Fruit fly (Drosophila melanogaster): ENCODE results near the gene Gga.

Gene Gga

dm6 chrX:9615471-9615870 is 14.6 kb downstream of the Gga start:
- TF ChIP-seq CG14655 (GFP tag; optimal IDR thresholded peaks at IDR 0.05) (no peak), CG12605 (GFP tag; IDR thresholded peaks at IDR 0.05) (no peak), Snoo (tag; optimal IDR thresholded peaks at IDR 0.05) (peak; percentile 5)

- TF ChIP-seq D1 (tag; optimal IDR thresholded peaks at IDR 0.05) (no peak), CG4496 (GFP tag; IDR thresholded peaks at IDR 0.05) (no peak)
Measured at dm6 chrX:9617598-9618076, 16.8 kb downstream of the Gga start.

- TF ChIP-seq CG12605 (GFP tag; IDR thresholded peaks at IDR 0.05) (no peak), CG8159 (tag; optimal IDR thresholded peaks at IDR 0.05) (no peak), Pif1A (GFP tag; optimal IDR thresholded peaks at IDR 0.05) (peak; percentile 8), gl (tag; optimal IDR thresholded peaks at IDR 0.05) (no peak), D1 (tag; optimal IDR thresholded peaks at IDR 0.05) (no peak)
Measured at dm6 chrX:9636835-9637234, 36.0 kb downstream of the Gga start.

DNA sequence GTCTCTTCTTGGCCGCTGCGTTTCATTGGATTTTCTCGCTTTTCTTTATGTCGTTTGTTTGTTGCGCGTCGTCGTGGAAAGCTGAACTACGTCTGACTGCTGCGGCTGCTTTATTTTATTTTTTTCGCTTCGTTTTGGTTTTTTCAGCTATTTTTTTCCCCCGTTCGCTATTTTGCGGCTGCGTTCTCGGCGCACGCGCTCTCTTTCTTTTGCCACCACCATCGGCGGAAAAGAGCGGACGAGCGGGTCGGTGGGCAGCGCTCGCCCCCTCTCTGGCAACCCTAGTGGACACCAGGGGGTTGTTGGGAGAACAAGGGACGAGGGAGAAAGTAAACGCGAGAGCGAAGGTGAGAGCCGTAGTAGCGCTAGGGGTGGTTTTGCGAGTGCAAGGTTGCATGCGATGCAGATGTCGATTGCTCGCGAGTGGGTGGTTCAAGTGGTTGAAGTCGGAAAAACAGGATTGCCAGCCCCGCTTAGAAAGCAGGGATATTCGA is 38.1 kb downstream of the Gga start:
- TF ChIP-seq Pif1B (GFP tag; optimal IDR thresholded peaks at IDR 0.05) (no peak), CG8301 (tag; optimal IDR thresholded peaks at IDR 0.05) (no peak), gl (tag; optimal IDR thresholded peaks at IDR 0.05) (no peak), Snoo (tag; optimal IDR thresholded peaks at IDR 0.05) (no peak), D1 (tag; optimal IDR thresholded peaks at IDR 0.05) (no peak), CG32121 (GFP tag; IDR thresholded peaks at IDR 0.05) (peak; percentile 29; the same call in 1 of the 2 replicates), CG14655 (GFP tag; optimal IDR thresholded peaks at IDR 0.05) (peak; percentile 41), CG4496 (GFP tag; IDR thresholded peaks at IDR 0.05) (no peak; the same call in 2 of the 3 replicates), Pif1A (GFP tag; optimal IDR thresholded peaks at IDR 0.05) (no peak), rn (GFP tag; IDR thresholded peaks at IDR 0.05) (no peak), CG13204 (GFP tag; optimal IDR thresholded peaks at IDR 0.05) (no peak), CG8159 (tag; optimal IDR thresholded peaks at IDR 0.05) (no peak), Ets98B (GFP tag; IDR thresholded peaks at IDR 0.05) (peak; percentile 21; the same call in 1 of the 2 replicates), CG10348 (GFP tag; IDR thresholded peaks at IDR 0.05) (no peak), CG17806 (tag; optimal IDR thresholded peaks at IDR 0.05) (no peak), CG15710 (tag; optimal IDR thresholded peaks at IDR 0.05) (no peak), CG9948 (tag; optimal IDR thresholded peaks at IDR 0.05) (no peak), CG34367 (tag; optimal IDR thresholded peaks at IDR 0.05) (no peak), CG12605 (GFP tag; IDR thresholded peaks at IDR 0.05) (peak; percentile 47), fd96Ca (GFP tag; IDR thresholded peaks at IDR 0.05) (peak; percentile 43; the same call in 1 of the 3 replicates), EcR (GFP tag; optimal IDR thresholded peaks at IDR 0.05) (no peak)

dm6 chrX:9640690-9641149 is 39.9 kb downstream of the Gga start:
- TF ChIP-seq fd96Ca (GFP tag; IDR thresholded peaks at IDR 0.05), result peak; percentile 92
- peak; percentile 89 for TF ChIP-seq CG15710 (tag; optimal IDR thresholded peaks at IDR 0.05)
- TF ChIP-seq CG12605 (GFP tag; IDR thresholded peaks at IDR 0.05), result peak; percentile 95
- peak; percentile 75 for TF ChIP-seq rn (GFP tag; IDR thresholded peaks at IDR 0.05)
- TF ChIP-seq Ets98B (GFP tag; IDR thresholded peaks at IDR 0.05), result peak; percentile 97
- TF ChIP-seq Pif1A (GFP tag; optimal IDR thresholded peaks at IDR 0.05), result peak; percentile 93
- peak; percentile 72 for TF ChIP-seq CG9948 (tag; optimal IDR thresholded peaks at IDR 0.05)
- peak; percentile 91 for TF ChIP-seq Pif1B (GFP tag; optimal IDR thresholded peaks at IDR 0.05)
- peak; percentile 89 for TF ChIP-seq CG8159 (tag; optimal IDR thresholded peaks at IDR 0.05)
- peak; percentile 18 for TF ChIP-seq D1 (tag; optimal IDR thresholded peaks at IDR 0.05)
- peak; percentile 86 for TF ChIP-seq CG14655 (GFP tag; optimal IDR thresholded peaks at IDR 0.05)
- TF ChIP-seq CG10348 (GFP tag; IDR thresholded peaks at IDR 0.05), result peak; percentile 56; the same call in 1 of the 2 replicates
- TF ChIP-seq CG8301 (tag; optimal IDR thresholded peaks at IDR 0.05), result peak; percentile 89
- TF ChIP-seq CG13204 (GFP tag; optimal IDR thresholded peaks at IDR 0.05), result peak; percentile 65
- TF ChIP-seq CG17806 (tag; optimal IDR thresholded peaks at IDR 0.05), result peak; percentile 80
- TF ChIP-seq CG32121 (GFP tag; IDR thresholded peaks at IDR 0.05), result peak; percentile 96
- TF ChIP-seq gl (tag; optimal IDR thresholded peaks at IDR 0.05), result peak; percentile 77
- peak; percentile 86 for TF ChIP-seq CG34367 (tag; optimal IDR thresholded peaks at IDR 0.05)
- TF ChIP-seq EcR (GFP tag; optimal IDR thresholded peaks at IDR 0.05), result peak; percentile 32
- TF ChIP-seq CG4496 (GFP tag; IDR thresholded peaks at IDR 0.05), result peak; percentile 97
- peak; percentile 92 for TF ChIP-seq Snoo (tag; optimal IDR thresholded peaks at IDR 0.05)

DNA sequence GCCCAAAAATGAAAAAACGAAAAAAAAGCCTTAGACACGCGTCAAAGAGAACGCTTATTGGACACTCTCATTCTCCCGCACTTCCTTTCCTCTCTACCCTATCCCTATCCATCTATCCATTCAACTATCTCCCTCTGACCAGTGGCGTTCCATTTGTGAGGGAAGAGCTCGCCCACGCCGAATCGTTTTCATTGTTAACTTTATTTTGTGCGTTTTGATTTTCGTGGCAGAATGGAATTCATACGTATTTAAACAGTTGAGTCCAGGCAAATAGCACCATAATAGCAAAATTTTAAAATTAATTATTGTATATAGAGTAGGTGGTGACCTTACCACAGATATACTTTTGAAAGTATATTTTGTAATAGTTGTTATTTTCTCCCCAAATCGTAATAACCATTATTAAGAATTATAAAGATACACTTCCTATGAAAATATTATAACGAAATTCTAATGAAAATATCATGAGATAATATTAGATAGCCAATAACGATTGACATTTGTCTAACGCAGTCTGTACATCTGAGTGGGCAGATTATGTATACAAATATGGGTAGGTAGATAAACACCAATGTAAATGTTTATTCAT is 40.4 kb downstream of the Gga start:
- no peak for TF ChIP-seq CG17806 (tag; optimal IDR thresholded peaks at IDR 0.05)
- peak; percentile 51; the same call in 1 of the 3 replicates for TF ChIP-seq CG4496 (GFP tag; IDR thresholded peaks at IDR 0.05)

- TF ChIP-seq Ets98B (GFP tag; IDR thresholded peaks at IDR 0.05), result no peak
- TF ChIP-seq Pif1B (GFP tag; optimal IDR thresholded peaks at IDR 0.05), result peak; percentile 19
- TF ChIP-seq EcR (GFP tag; optimal IDR thresholded peaks at IDR 0.05), result peak; percentile 56
Measured at dm6 chrX:9644828-9645227, 44.0 kb downstream of the Gga start.
